Fruit fly (Drosophila melanogaster): ENCODE measurements around the gene CG12576.

DNA sequence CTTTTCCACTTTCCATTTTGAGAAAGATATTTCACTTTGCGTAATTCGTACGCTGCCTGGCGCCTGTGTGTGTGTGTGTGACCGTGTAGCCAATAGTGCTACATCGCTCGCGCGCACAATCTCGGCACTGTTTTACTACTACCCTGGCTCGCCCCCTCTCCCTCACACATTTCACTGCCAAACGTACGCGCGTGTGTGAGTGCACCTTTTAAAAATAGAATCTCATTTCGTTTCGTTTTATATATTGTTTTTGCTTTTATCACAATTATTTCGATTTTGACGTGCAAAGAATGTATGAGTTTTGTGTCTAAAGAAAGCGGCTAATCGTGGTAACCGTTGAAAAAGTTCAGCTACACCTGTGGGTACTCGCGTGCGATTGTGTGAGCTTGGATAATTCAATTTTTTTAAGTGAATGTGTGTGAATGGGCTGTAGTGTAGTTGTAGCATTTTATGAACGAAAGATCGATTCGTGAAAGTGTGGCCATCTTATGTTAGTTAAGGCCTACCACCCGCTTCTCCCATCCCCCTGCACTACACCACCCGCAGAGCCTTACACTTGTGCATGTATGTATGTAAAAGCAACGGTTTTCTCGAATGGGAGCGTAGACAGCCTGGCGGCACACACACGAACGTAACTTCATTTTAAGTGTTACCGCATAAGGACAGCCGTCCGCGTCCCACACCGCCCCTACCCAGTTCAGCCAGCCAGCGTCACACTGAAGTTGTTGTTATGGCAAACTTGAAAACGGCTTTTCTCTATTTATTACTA is 25.8 kb downstream of the CG12576 start:
- TF ChIP-seq CTCF (optimal IDR thresholded peaks at IDR 0.05) = no peak
- TF ChIP-seq CG8478 (optimal IDR thresholded peaks at IDR 0.05) = no peak

All from S2 (cell line).